Worm (Caenorhabditis elegans): ENCODE data around the gene ZK813.4.

- TF ChIP-seq ceh-82 (tag; optimal IDR thresholded peaks at IDR 0.05) (no peak), ama-1 (optimal IDR thresholded peaks at IDR 0.05) (no peak), elt-3 (tag; optimal IDR thresholded peaks at IDR 0.05) (no peak), nhr-11 (tag; optimal IDR thresholded peaks at IDR 0.05) (no peak), nhr-90 (tag; optimal IDR thresholded peaks at IDR 0.05; ENCODE audit: poor library complexity) (no peak), lin-15B (tag; optimal IDR thresholded peaks at IDR 0.05) (no peak)
Observed at ce11 chrX:3472226-3472625, 42.3 kb upstream of the ZK813.4 start.
